Fruit fly (Drosophila melanogaster) whole organism, embryonic: ENCODE measurements around the gene hob.

Experiments used
- Ada2b ChIP-seq: fragments of 200-800 bp; sonication (Bioruptor generic); IDR thresholded peaks from 2 replicates; pipeline ENCODE4 v1.3.6; 2022; ENCODE audit warnings: missing biosample characterization, missing genetic modification characterization
- Adf1 ChIP-seq: fragments of 200-800 bp; sonication (Bioruptor generic); IDR thresholded peaks from 2 replicates; pipeline ENCODE4 v1.3.6; 2022; ENCODE audit warnings: missing biosample characterization, missing genetic modification characterization
- Asciz ChIP-seq: fragments of 200-800 bp; sonication (Bioruptor generic); optimal IDR thresholded peaks from 2 replicates; lab custom pipeline; 2017; ENCODE audit warnings: missing biosample characterization, mild to moderate bottlenecking, missing genetic modification characterization, missing genetic modification reagents
- Atf6 ChIP-seq: fragments of 200-800 bp; sonication (Bioruptor generic); IDR thresholded peaks from 2 replicates; pipeline ENCODE4 v1.3.6; 2022; ENCODE audit warnings: missing biosample characterization, missing genetic modification characterization
- Bdp1 ChIP-seq: fragments of 200-800 bp; sonication (Bioruptor generic); optimal IDR thresholded peaks from 3 replicates; lab custom pipeline; 2016; ENCODE audit warnings: missing biosample characterization, missing genetic modification characterization
- CG10147 ChIP-seq: fragments of 200-800 bp; sonication (Bioruptor generic); optimal IDR thresholded peaks from 2 replicates; lab custom pipeline; 2019; ENCODE audit warnings: missing biosample characterization, mild to moderate bottlenecking, missing genetic modification characterization, moderate library complexity
- CG10274 ChIP-seq: fragments of 200-800 bp; sonication (Bioruptor generic); optimal IDR thresholded peaks from 3 replicates; lab custom pipeline; 2017; ENCODE audit warnings: missing biosample characterization, mild to moderate bottlenecking, missing genetic modification characterization
- CG10431 ChIP-seq: fragments of 200-800 bp; sonication (Bioruptor generic); optimal IDR thresholded peaks from 3 replicates; lab custom pipeline; 2018; ENCODE audit warnings: missing biosample characterization, mild to moderate bottlenecking, missing genetic modification characterization
- CG12659 ChIP-seq: fragments of 200-800 bp; sonication (Bioruptor generic); optimal IDR thresholded peaks from 3 replicates; lab custom pipeline; 2017; ENCODE audit warnings: mild to moderate bottlenecking, missing biosample characterization, missing genetic modification reagents, missing genetic modification characterization
- CG14965 ChIP-seq: fragments of 200-800 bp; sonication (Bioruptor generic); optimal IDR thresholded peaks from 2 replicates; lab custom pipeline; 2016; ENCODE audit warnings: missing biosample characterization, missing genetic modification characterization, borderline replicate concordance
- CG17385 ChIP-seq: fragments of 200-800 bp; sonication (Bioruptor generic); optimal IDR thresholded peaks from 3 replicates; lab custom pipeline; 2018; ENCODE audit warnings: missing biosample characterization, mild to moderate bottlenecking, missing genetic modification characterization
- CG17802 ChIP-seq: fragments of 200-800 bp; sonication (Bioruptor generic); optimal IDR thresholded peaks from 2 replicates; lab custom pipeline; 2018; ENCODE audit warnings: missing biosample characterization, mild to moderate bottlenecking, missing genetic modification characterization, moderate library complexity
- CG17829 ChIP-seq: fragments of 200-800 bp; optimal IDR thresholded peaks from 2 replicates; lab custom pipeline; 2019; ENCODE audit warnings: missing biosample characterization, mild to moderate bottlenecking, missing genetic modification characterization, moderate library complexity
- CG31365 ChIP-seq: fragments of 200-800 bp; sonication (Bioruptor generic); optimal IDR thresholded peaks from 2 replicates; lab custom pipeline; 2018; ENCODE audit warnings: missing biosample characterization, mild to moderate bottlenecking, missing genetic modification characterization
- CG4707 ChIP-seq: fragments of 200-800 bp; sonication (Bioruptor generic); optimal IDR thresholded peaks from 2 replicates; lab custom pipeline; 2018; ENCODE audit warnings: missing biosample characterization, mild to moderate bottlenecking, missing genetic modification characterization, moderate library complexity
- CG4730 ChIP-seq: fragments of 200-800 bp; sonication (Bioruptor generic); IDR thresholded peaks from 2 replicates; pipeline ENCODE4 v1.3.6; 2022; ENCODE audit warnings: missing biosample characterization, missing genetic modification characterization
- CG7357 ChIP-seq: fragments of 200-800 bp; sonication (Bioruptor generic); IDR thresholded peaks from 3 replicates; pipeline ENCODE4 v1.3.6; 2022; ENCODE audit warnings: missing biosample characterization, missing genetic modification characterization
- CG7928 ChIP-seq: fragments of 200-800 bp; sonication (Bioruptor generic); optimal IDR thresholded peaks from 2 replicates; lab custom pipeline; 2017; ENCODE audit warnings: missing biosample characterization, mild to moderate bottlenecking, missing genetic modification characterization
- CG8281 ChIP-seq: fragments of 200-800 bp; sonication (Bioruptor generic); optimal IDR thresholded peaks from 2 replicates; lab custom pipeline; 2018; ENCODE audit warnings: missing biosample characterization, mild to moderate bottlenecking, missing genetic modification characterization, moderate library complexity
- CG8359 ChIP-seq: fragments of 200-800 bp; sonication (Bioruptor generic); optimal IDR thresholded peaks from 2 replicates; lab custom pipeline; 2017; ENCODE audit warnings: missing biosample characterization, mild to moderate bottlenecking, missing genetic modification characterization, borderline replicate concordance
- CG8924 ChIP-seq: fragments of 200-800 bp; optimal IDR thresholded peaks from 3 replicates; lab custom pipeline; 2019; ENCODE audit warnings: missing biosample characterization, mild to moderate bottlenecking, missing genetic modification characterization, moderate library complexity
- CG9215 ChIP-seq: fragments of 200-800 bp; sonication (Bioruptor generic); IDR thresholded peaks from 2 replicates; pipeline ENCODE4 v1.3.6; 2022; ENCODE audit warnings: missing biosample characterization, missing genetic modification characterization
- Dip2 ChIP-seq: fragments of 200-800 bp; sonication (Bioruptor generic); IDR thresholded peaks from 2 replicates; pipeline ENCODE4 v1.3.6; 2022; ENCODE audit warnings: missing biosample characterization, missing genetic modification characterization
- ERR ChIP-seq: fragments of 200-800 bp; sonication (Bioruptor generic); optimal IDR thresholded peaks from 2 replicates; lab custom pipeline; 2016; ENCODE audit warnings: missing biosample characterization, missing genetic modification characterization
- Ets65A ChIP-seq: fragments of 200-800 bp; sonication (Bioruptor generic); peaks from one replicate; lab custom pipeline; 2016; ENCODE audit warnings: missing biosample characterization, missing genetic modification characterization
- Ets97D ChIP-seq: fragments of 200-800 bp; sonication (Bioruptor generic); optimal IDR thresholded peaks from 3 replicates; lab custom pipeline; 2016; ENCODE audit warnings: missing biosample characterization, missing genetic modification characterization
- HmgD ChIP-seq: fragments of 200-800 bp; sonication (Bioruptor generic); optimal IDR thresholded peaks from 3 replicates; lab custom pipeline; 2016; ENCODE audit warnings: missing biosample characterization, missing genetic modification characterization
- Lhr ChIP-seq: fragments of 200-800 bp; sonication (Bioruptor generic); optimal IDR thresholded peaks from 3 replicates; lab custom pipeline; 2017; ENCODE audit warnings: mild to moderate bottlenecking, missing biosample characterization, missing genetic modification reagents, missing genetic modification characterization
- Opbp ChIP-seq: fragments of 200-800 bp; sonication (Bioruptor generic); IDR thresholded peaks from 3 replicates; pipeline ENCODE4 v1.3.6; 2022; ENCODE audit warnings: missing biosample characterization, missing genetic modification characterization; ENCODE audit not compliant: partially characterized antibody
- Six4 ChIP-seq: fragments of 200-800 bp; sonication (Bioruptor generic); optimal IDR thresholded peaks from 2 replicates; lab custom pipeline; 2016; ENCODE audit warnings: missing biosample characterization, missing genetic modification characterization
- Sry-β ChIP-seq: fragments of 200-800 bp; sonication (Bioruptor generic); optimal IDR thresholded peaks from 2 replicates; lab custom pipeline; 2018; ENCODE audit warnings: missing biosample characterization, mild to moderate bottlenecking, missing genetic modification characterization, moderate library complexity
- TFAM ChIP-seq: fragments of 200-800 bp; sonication (Bioruptor generic); optimal IDR thresholded peaks from 2 replicates; lab custom pipeline; 2017; ENCODE audit warnings: missing biosample characterization, missing genetic modification characterization, inconsistent platforms
- Vsx1 ChIP-seq: fragments of 200-800 bp; sonication (Bioruptor generic); optimal IDR thresholded peaks from 2 replicates; lab custom pipeline; 2017; ENCODE audit warnings: missing biosample characterization, mild to moderate bottlenecking, missing genetic modification characterization, missing genetic modification reagents
- ab ChIP-seq: fragments of 200-800 bp; sonication (Bioruptor generic); optimal IDR thresholded peaks from 2 replicates; lab custom pipeline; 2016; ENCODE audit warnings: missing biosample characterization, missing genetic modification characterization
- amos ChIP-seq: fragments of 200-800 bp; sonication (Bioruptor generic); IDR thresholded peaks from 2 replicates; pipeline ENCODE4 v1.3.6; 2022; ENCODE audit warnings: missing biosample characterization, missing genetic modification characterization; ENCODE audit not compliant: partially characterized antibody
- az2 ChIP-seq: fragments of 200-800 bp; sonication (Bioruptor generic); optimal IDR thresholded peaks from 3 replicates; lab custom pipeline; 2016; ENCODE audit warnings: missing biosample characterization, missing genetic modification characterization
- bsh ChIP-seq, 2 experiments: fragments of 200-800 bp; sonication (Bioruptor generic); optimal IDR thresholded peaks; 2 replicates each; lab custom pipeline; 2017 to 2018; ENCODE audit warnings: mild to moderate bottlenecking in 2 of 2, missing biosample characterization in 2 of 2, missing genetic modification characterization in 2 of 2, moderate library complexity in 1 of 2
- chn ChIP-seq: fragments of 200-800 bp; sonication (Bioruptor generic); optimal IDR thresholded peaks from 2 replicates; lab custom pipeline; 2016; ENCODE audit warnings: missing biosample characterization, missing genetic modification characterization
- ci ChIP-seq: fragments of 200-800 bp; sonication (Bioruptor generic); IDR thresholded peaks from 3 replicates; pipeline ENCODE4 v1.3.6; 2022; ENCODE audit warnings: missing biosample characterization, missing genetic modification characterization
- da ChIP-seq: fragments of 200-800 bp; sonication (Bioruptor generic); optimal IDR thresholded peaks from 2 replicates; lab custom pipeline; 2016; ENCODE audit warnings: missing biosample characterization, missing genetic modification characterization
- dimm ChIP-seq: fragments of 200-800 bp; sonication (Bioruptor generic); IDR thresholded peaks from 2 replicates; pipeline ENCODE4 v1.3.6; 2022; ENCODE audit warnings: missing biosample characterization, missing genetic modification characterization
- eve ChIP-seq, 2 experiments: fragments of >200 bp; optimal IDR thresholded peaks; 2 replicates each; lab custom pipeline; 2017; ENCODE audit warnings: missing biosample characterization in 2 of 2, missing genetic modification characterization in 2 of 2
- her ChIP-seq: fragments of 200-800 bp; sonication (Bioruptor generic); optimal IDR thresholded peaks from 2 replicates; lab custom pipeline; 2016; ENCODE audit warnings: missing biosample characterization, missing genetic modification characterization
- mld ChIP-seq: fragments of 200-800 bp; sonication (Bioruptor generic); IDR thresholded peaks from 3 replicates; pipeline ENCODE4 v1.3.6; 2022; ENCODE audit warnings: missing biosample characterization, missing genetic modification characterization; ENCODE audit not compliant: partially characterized antibody
- scrt ChIP-seq: fragments of 200-800 bp; sonication (Bioruptor generic); optimal IDR thresholded peaks from 2 replicates; lab custom pipeline; 2018; ENCODE audit warnings: missing biosample characterization, mild to moderate bottlenecking, missing genetic modification characterization, moderate library complexity
- sisA ChIP-seq: fragments of 200-800 bp; sonication (Bioruptor generic); IDR thresholded peaks from 2 replicates; pipeline ENCODE4 v1.3.6; 2022; ENCODE audit warnings: missing biosample characterization, missing genetic modification characterization
- tx ChIP-seq: fragments of 200-800 bp; sonication (Bioruptor generic); optimal IDR thresholded peaks from 2 replicates; lab custom pipeline; 2016; ENCODE audit warnings: missing biosample characterization, missing genetic modification characterization
- usp ChIP-seq: fragments of >200 bp; optimal IDR thresholded peaks from 2 replicates; lab custom pipeline; 2017; ENCODE audit warnings: missing biosample characterization, missing genetic modification characterization
- vfl ChIP-seq: fragments of 200-800 bp; sonication (Bioruptor generic); optimal IDR thresholded peaks from 2 replicates; lab custom pipeline; 2016; ENCODE audit warnings: missing biosample characterization, missing genetic modification characterization

hob gene

DNA sequence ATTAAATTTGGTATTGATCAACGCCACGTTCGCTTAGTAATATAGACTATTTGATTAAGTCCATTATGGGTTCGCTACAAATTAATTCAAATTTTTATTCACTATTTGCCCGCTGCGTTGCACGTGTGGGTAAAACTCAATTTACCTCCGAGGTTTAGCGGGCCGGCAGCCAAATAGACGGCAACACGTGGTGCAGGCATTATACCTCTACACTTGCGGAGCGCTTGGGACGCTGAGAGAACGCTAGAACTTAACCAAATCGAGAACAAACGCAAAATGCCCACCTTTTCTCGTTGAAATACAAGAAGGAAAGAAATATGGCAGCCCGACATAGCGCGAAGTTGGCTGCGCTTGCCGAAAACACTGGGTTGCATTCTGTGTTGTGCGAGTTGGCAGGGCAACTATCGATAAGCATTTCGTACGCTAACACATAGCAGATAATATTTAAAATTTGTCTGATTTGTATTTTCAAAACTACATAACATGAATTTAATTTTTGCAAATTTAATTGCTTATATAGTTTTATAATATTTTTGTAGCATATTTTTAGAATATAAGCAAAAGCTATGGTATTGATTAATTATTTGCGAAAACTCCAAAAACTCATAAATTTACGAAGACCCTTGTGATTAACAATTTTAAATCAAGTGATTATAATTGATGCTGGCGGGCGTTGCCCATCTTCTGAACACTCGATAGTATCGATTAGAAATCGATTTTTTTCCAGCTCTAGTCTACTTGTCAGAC, 4.1 kb upstream of the hob start, which contains the start of the genes RpL28 and eIF1 (continued):
- TF ChIP-seq eve (GFP tag; optimal IDR thresholded peaks at IDR 0.05; lab: Kevin White, UChicago) (no peak), mld (GFP tag; lab: Robert Waterston, UW) (0 out of 3 replicates have a peak, but pooled peaks have one; percentile 39), ab (GFP tag; lab: Kevin White, UChicago) (peak; percentile 69), tx (GFP tag; lab: Kevin White, UChicago) (peak; percentile 69), az2 (GFP tag; lab: Kevin White, UChicago) (peak; percentile 88), amos (GFP tag; lab: Robert Waterston, UW) (peak; percentile 78), Six4 (GFP tag; lab: Kevin White, UChicago) (peak; percentile 90), ERR (GFP tag; lab: Kevin White, UChicago) (peak; percentile 60), Ada2b (peak; percentile 59), CG8359 (GFP tag; lab: Kevin White, UChicago) (peak; percentile 86), CG14965 (GFP tag; lab: Kevin White, UChicago) (peak; percentile 74), Ets97D (peak; percentile 99), CG8281 (tag; lab: Kevin White, UChicago) (peak; percentile 75), TFAM (peak; percentile 83), Vsx1 (GFP tag; lab: Kevin White, UChicago) (peak; percentile 92), dimm (GFP tag; lab: Robert Waterston, UW) (0 out of 2 replicates have a peak, but pooled peaks have one; percentile 17), vfl (GFP tag; lab: Kevin White, UChicago) (peak; percentile 88), Bdp1 (GFP tag; lab: Kevin White, UChicago) (peak; percentile 87), chn (GFP tag; lab: Kevin White, UChicago) (peak; percentile 90), CG12659 (GFP tag; lab: Kevin White, UChicago) (peak; percentile 97), CG17385 (peak; percentile 91), Dip2 (GFP tag; lab: Robert Waterston, UW) (no peak), bsh (GFP tag; optimal IDR thresholded peaks at IDR 0.05; lab: Kevin White, UChicago) (peak; percentile 32 to 79), scrt (GFP tag; lab: Kevin White, UChicago) (peak; percentile 86), Lhr (peak; percentile 94), CG8924 (peak; percentile 81), CG7928 (GFP tag; lab: Kevin White, UChicago) (peak; percentile 73), Adf1 (GFP tag; lab: Robert Waterston, UW) (peak; percentile 58), Sry-β (peak; percentile 66), CG10147 (GFP tag; lab: Kevin White, UChicago) (peak; percentile 65), CG10431 (GFP tag; lab: Kevin White, UChicago) (peak; percentile 90), sisA (GFP tag; lab: Robert Waterston, UW) (peak; percentile 73), HmgD (peak; percentile 87), CG17802 (tag; lab: Kevin White, UChicago) (peak; percentile 89), Atf6 (peak; percentile 76), Asciz (GFP tag; lab: Kevin White, UChicago) (peak; percentile 88), CG4730 (GFP tag; lab: Robert Waterston, UW) (peak; percentile 69), Ets65A (GFP tag; lab: Kevin White, UChicago) (peak; percentile 99), CG7357 (peak; percentile 64), CG10274 (GFP tag; lab: Kevin White, UChicago) (peak; percentile 87), CG4707 (GFP tag; lab: Kevin White, UChicago) (peak; percentile 90), CG9215 (GFP tag; lab: Robert Waterston, UW) (peak; percentile 83), usp (GFP tag; lab: Kevin White, UChicago) (no peak), her (peak; percentile 85), Opbp (GFP tag; lab: Robert Waterston, UW) (peak; percentile 99), CG31365 (tag; lab: Kevin White, UChicago) (peak; percentile 83), ci (GFP tag; lab: Robert Waterston, UW) (peak; percentile 97), da (GFP tag; lab: Kevin White, UChicago) (peak; percentile 89), CG17829 (tag; lab: Kevin White, UChicago) (peak; percentile 85)
